Fruit fly (Drosophila melanogaster) whole organism, wandering third instar larva: ENCODE data around the gene Actn.

Experiments used
- Dif ChIP-seq: fragments of 200-275, 200-300 bp; sonication (Bioruptor generic); optimal IDR thresholded peaks from 2 replicates; lab custom pipeline; 2018; ENCODE audit warnings: missing biosample characterization, missing genetic modification characterization; ENCODE audit not compliant: partially characterized antibody
- Rel ChIP-seq, 2 experiments: fragments of 200-800 bp; sonication (Bioruptor generic) in 1 of 2; optimal IDR thresholded peaks; 2 replicates in 1 of 2; 3 replicates in 1 of 2; lab custom pipeline; 2016 to 2019; ENCODE audit warnings: mild to moderate bottlenecking in 2 of 2, missing biosample characterization in 2 of 2, missing genetic modification characterization in 2 of 2, moderate library complexity in 1 of 2
- dl ChIP-seq, 2 experiments: fragments of 175-275, 200-275 bp in 1 of 2; fragments of 200-275 bp in 1 of 2; sonication (Bioruptor generic); optimal IDR thresholded peaks; lab custom pipeline; 2018; ENCODE audit warnings: mild to moderate bottlenecking in 2 of 2, missing biosample characterization in 2 of 2, missing genetic modification characterization in 2 of 2, moderate library complexity in 2 of 2; ENCODE audit not compliant: partially characterized antibody in 2 of 2, insufficient read depth in 1 of 2
- rgr ChIP-seq: fragments of 200-800 bp; sonication (Bioruptor generic); optimal IDR thresholded peaks from 3 replicates; lab custom pipeline; 2016; ENCODE audit warnings: missing biosample characterization, mild to moderate bottlenecking, missing genetic modification characterization

Actn gene

dm6 chrX:1975879-1976601 is 66.1 kb downstream of the Actn start:
- TF ChIP-seq Dif (GFP tag; lab: Kevin White, UChicago) (peak; percentile 30), rgr (GFP tag; lab: Kevin White, UChicago) (no peak), dl (GFP tag; optimal IDR thresholded peaks at IDR 0.05; lab: Kevin White, UChicago; ENCODE audit: insufficient read depth in 1 of 2, partially characterized antibody in 2 of 2) (peak; percentile 17 to 50), Rel (GFP tag; optimal IDR thresholded peaks at IDR 0.05; lab: Kevin White, UChicago) (no peak), Rel (tag; optimal IDR thresholded peaks at IDR 0.05; lab: Kevin White, UChicago) (peak; percentile 29)
